Fruit fly (Drosophila melanogaster) Kc167 (cell line): ENCODE measurements around the gene Fst.

Experiments used
- Sin3A ChIP-seq: fragments of >200 bp; optimal IDR thresholded peaks from 2 replicates; lab custom pipeline; 2018; ENCODE audit warnings: missing external identifiers
- insv ChIP-seq: fragments of >200 bp; optimal IDR thresholded peaks from 3 replicates; lab custom pipeline; 2018; ENCODE audit warnings: missing external identifiers
- psq ChIP-seq: fragments of >200 bp; optimal IDR thresholded peaks from 2 replicates; lab custom pipeline; 2017; ENCODE audit warnings: missing external identifiers
- ttk ChIP-seq: sonication (Bioruptor generic); optimal IDR thresholded peaks from 2 replicates; lab custom pipeline; 2017; ENCODE audit warnings: missing external identifiers

- no peak for TF ChIP-seq Sin3A
- TF ChIP-seq psq (lab: Kevin White, UChicago), result no peak
- TF ChIP-seq insv (lab: Kevin White, UChicago), result no peak
- no peak for TF ChIP-seq ttk
Observed at dm6 chr3R:9673207-9673606, 27.3 kb upstream of the Fst start.
